Fruit fly (Drosophila melanogaster): ENCODE measurements around the gene CG7029.

CG7029 gene

dm6 chr3R:22771670-22772069, 21.0 kb downstream of the CG7029 start, which contains the start of gene CG43095:
TSS of gene CG43095 (minus strand) at chr3R:22771770.
- TF ChIP-seq pad (GFP tag; optimal IDR thresholded peaks at IDR 0.05): no peak
- no peak for TF ChIP-seq CG1620 (GFP tag; optimal IDR thresholded peaks at IDR 0.05)
- TF ChIP-seq Mnt (GFP tag; optimal IDR thresholded peaks at IDR 0.05): no peak
- no peak for TF ChIP-seq cic (GFP tag; optimal IDR thresholded peaks at IDR 0.05)
- TF ChIP-seq tj (GFP tag; optimal IDR thresholded peaks at IDR 0.05): no peak

DNA sequence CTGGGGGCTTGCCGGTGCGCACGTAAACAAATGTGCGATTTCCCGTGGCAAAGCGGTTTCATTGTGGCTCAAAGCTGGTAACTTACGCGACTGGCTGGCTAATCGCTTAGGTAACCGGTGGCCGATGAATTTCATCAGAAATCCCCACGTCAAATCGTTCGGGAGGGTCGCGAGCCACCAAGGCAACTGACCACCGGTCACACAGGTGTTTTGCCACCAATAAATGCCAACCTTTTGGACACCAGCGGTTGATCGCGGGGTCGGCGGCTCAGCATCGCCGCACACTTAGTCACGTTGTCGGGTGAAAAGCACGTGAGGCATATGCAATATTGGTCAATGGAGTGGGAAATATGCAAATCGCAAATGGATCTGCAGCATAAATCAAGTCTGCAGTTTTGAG, 25.8 kb downstream of the CG7029 start:
- TF ChIP-seq pad (GFP tag; optimal IDR thresholded peaks at IDR 0.05): no peak
- no peak for TF ChIP-seq bab1 (GFP tag; optimal IDR thresholded peaks at IDR 0.05)
- no peak for TF ChIP-seq tj (GFP tag; optimal IDR thresholded peaks at IDR 0.05)
- TF ChIP-seq CG7101 (tag; optimal IDR thresholded peaks at IDR 0.05): no peak
- no peak for TF ChIP-seq toe (GFP tag; optimal IDR thresholded peaks at IDR 0.05)
- no peak for TF ChIP-seq CG11617 (GFP tag; optimal IDR thresholded peaks at IDR 0.05)
- no peak for TF ChIP-seq cnc (optimal IDR thresholded peaks at IDR 0.05)
- no peak for TF ChIP-seq Crg-1 (GFP tag; optimal IDR thresholded peaks at IDR 0.05)
- no peak for TF ChIP-seq cic (GFP tag; optimal IDR thresholded peaks at IDR 0.05)
- no peak for TF ChIP-seq CG12768 (GFP tag; optimal IDR thresholded peaks at IDR 0.05)

DNA sequence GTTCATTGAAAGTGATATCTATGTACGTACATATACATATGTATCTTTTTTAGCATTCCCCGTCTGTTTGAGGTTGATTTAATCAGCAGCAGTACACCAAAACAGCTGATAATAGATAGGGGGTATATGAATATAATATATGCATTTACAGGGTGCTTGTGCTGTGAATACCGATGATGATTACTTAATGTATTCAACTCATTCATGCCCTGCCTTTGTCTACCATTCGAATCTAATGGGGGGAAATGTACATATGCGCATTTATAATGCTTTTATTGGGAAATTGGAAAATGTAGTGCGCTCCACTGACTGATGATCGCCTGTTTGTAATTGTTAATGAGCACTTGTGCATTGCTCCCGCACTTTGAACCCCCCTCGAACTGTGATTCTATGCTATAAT, 29.4 kb downstream of the CG7029 start:
- no peak for TF ChIP-seq CG11617 (GFP tag; optimal IDR thresholded peaks at IDR 0.05)
- TF ChIP-seq CG7101 (tag; optimal IDR thresholded peaks at IDR 0.05): no peak
- no peak for TF ChIP-seq tj (GFP tag; optimal IDR thresholded peaks at IDR 0.05)
- TF ChIP-seq cic (GFP tag; optimal IDR thresholded peaks at IDR 0.05): no peak
- no peak for TF ChIP-seq Hr96 (GFP tag; optimal IDR thresholded peaks at IDR 0.05)
- no peak for TF ChIP-seq pad (GFP tag; optimal IDR thresholded peaks at IDR 0.05)
- no peak for TF ChIP-seq Mnt (GFP tag; optimal IDR thresholded peaks at IDR 0.05)
- TF ChIP-seq CG7045 (GFP tag; optimal IDR thresholded peaks at IDR 0.05): no peak
- TF ChIP-seq CG5204 (GFP tag; optimal IDR thresholded peaks at IDR 0.05): peak; percentile 37
- TF ChIP-seq CG12768 (GFP tag; optimal IDR thresholded peaks at IDR 0.05): peak; percentile 2

- TF ChIP-seq pad (GFP tag; optimal IDR thresholded peaks at IDR 0.05) (no peak), ovo (GFP tag; optimal IDR thresholded peaks at IDR 0.05) (peak; percentile 53), Crg-1 (GFP tag; optimal IDR thresholded peaks at IDR 0.05) (no peak), cnc (optimal IDR thresholded peaks at IDR 0.05) (no peak), Mnt (GFP tag; optimal IDR thresholded peaks at IDR 0.05) (peak; percentile 61), kay (GFP tag; ENCODE audit: borderline replicate concordance) (no peak), bab1 (GFP tag; optimal IDR thresholded peaks at IDR 0.05) (peak; percentile 66), toe (GFP tag; optimal IDR thresholded peaks at IDR 0.05) (peak; percentile 78), cic (GFP tag; optimal IDR thresholded peaks at IDR 0.05) (peak; percentile 91), CG11617 (GFP tag; optimal IDR thresholded peaks at IDR 0.05) (peak; percentile 65), Clk (GFP tag; optimal IDR thresholded peaks at IDR 0.05) (peak; percentile 85), CG1620 (GFP tag; optimal IDR thresholded peaks at IDR 0.05) (peak; percentile 2), CG7101 (tag; optimal IDR thresholded peaks at IDR 0.05) (peak; percentile 57), CG14711 (tag; optimal IDR thresholded peaks at IDR 0.05) (peak; percentile 45), CG7045 (GFP tag; optimal IDR thresholded peaks at IDR 0.05) (peak; percentile 69), CG33017 (tag; optimal IDR thresholded peaks at IDR 0.05) (peak; percentile 79), tj (GFP tag; optimal IDR thresholded peaks at IDR 0.05) (peak; percentile 66), Hr96 (GFP tag; optimal IDR thresholded peaks at IDR 0.05) (peak; percentile 26), CG12768 (GFP tag; optimal IDR thresholded peaks at IDR 0.05) (peak; percentile 80), CG5204 (GFP tag; optimal IDR thresholded peaks at IDR 0.05) (peak; percentile 29)
These were observed 30.7 kb downstream of the CG7029 start for dm6 chr3R:22781412-22781811.

dm6 chr3R:22784674-22785316, 34.1 kb downstream of the CG7029 start:
- TF ChIP-seq CG5204 (GFP tag; optimal IDR thresholded peaks at IDR 0.05) (no peak), kay (GFP tag; ENCODE audit: borderline replicate concordance) (no peak), tj (GFP tag; optimal IDR thresholded peaks at IDR 0.05) (no peak), CG33017 (tag; optimal IDR thresholded peaks at IDR 0.05) (no peak), CG11617 (GFP tag; optimal IDR thresholded peaks at IDR 0.05) (no peak), CG12768 (GFP tag; optimal IDR thresholded peaks at IDR 0.05) (no peak), Crg-1 (GFP tag; optimal IDR thresholded peaks at IDR 0.05) (no peak), cnc (optimal IDR thresholded peaks at IDR 0.05) (no peak), CG1620 (GFP tag; optimal IDR thresholded peaks at IDR 0.05) (no peak), CG7101 (tag; optimal IDR thresholded peaks at IDR 0.05) (no peak), ovo (GFP tag; optimal IDR thresholded peaks at IDR 0.05) (no peak), CG14711 (tag; optimal IDR thresholded peaks at IDR 0.05) (no peak), CG7045 (GFP tag; optimal IDR thresholded peaks at IDR 0.05) (no peak)

- TF ChIP-seq CG14711 (tag; optimal IDR thresholded peaks at IDR 0.05): no peak
- no peak for TF ChIP-seq bab1 (GFP tag; optimal IDR thresholded peaks at IDR 0.05)
- TF ChIP-seq CG11617 (GFP tag; optimal IDR thresholded peaks at IDR 0.05): no peak
- TF ChIP-seq CG7101 (tag; optimal IDR thresholded peaks at IDR 0.05): no peak
- no peak for TF ChIP-seq CG7045 (GFP tag; optimal IDR thresholded peaks at IDR 0.05)
These were observed 38.4 kb downstream of the CG7029 start for dm6 chr3R:22789106-22789505.

dm6 chr3R:22793953-22794352, 43.3 kb downstream of the CG7029 start:
- TF ChIP-seq toe (GFP tag; optimal IDR thresholded peaks at IDR 0.05): no peak
- no peak for TF ChIP-seq Hr96 (GFP tag; optimal IDR thresholded peaks at IDR 0.05)
- TF ChIP-seq bab1 (GFP tag; optimal IDR thresholded peaks at IDR 0.05): no peak
- no peak for TF ChIP-seq CG14711 (tag; optimal IDR thresholded peaks at IDR 0.05)
- TF ChIP-seq CG1620 (GFP tag; optimal IDR thresholded peaks at IDR 0.05): no peak
- no peak for TF ChIP-seq CG33017 (tag; optimal IDR thresholded peaks at IDR 0.05)
- TF ChIP-seq cic (GFP tag; optimal IDR thresholded peaks at IDR 0.05): no peak
- TF ChIP-seq CG5204 (GFP tag; optimal IDR thresholded peaks at IDR 0.05): no peak
- no peak for TF ChIP-seq Mnt (GFP tag; optimal IDR thresholded peaks at IDR 0.05)
- TF ChIP-seq CG7101 (tag; optimal IDR thresholded peaks at IDR 0.05): no peak
